Fruit fly (Drosophila melanogaster) whole organism, wandering third instar larva: ENCODE measurements around the gene Nle.

Source experiments
- Hr83 ChIP-seq: fragments of 200-300 bp; sonication (Bioruptor generic); optimal IDR thresholded peaks from 2 replicates; lab custom pipeline; 2016; ENCODE audit warnings: missing biosample characterization, mild to moderate bottlenecking, missing genetic modification characterization, moderate library complexity; ENCODE audit not compliant: poor library complexity, severe bottlenecking
- OdsH ChIP-seq: fragments of 200-800 bp; sonication (Bioruptor generic); optimal IDR thresholded peaks from 2 replicates; lab custom pipeline; 2016; ENCODE audit warnings: missing biosample characterization, mild to moderate bottlenecking, missing genetic modification characterization
- br ChIP-seq: fragments of 200-800 bp; sonication (Bioruptor generic); optimal IDR thresholded peaks from 2 replicates; lab custom pipeline; 2016; ENCODE audit warnings: missing biosample characterization, missing genetic modification characterization
- brk ChIP-seq: fragments of 200-800 bp; sonication (Bioruptor generic); optimal IDR thresholded peaks from 2 replicates; lab custom pipeline; 2016; ENCODE audit warnings: missing biosample characterization, mild to moderate bottlenecking, missing genetic modification characterization
- ey ChIP-seq: fragments of 200-800 bp; sonication (Bioruptor generic); optimal IDR thresholded peaks from 2 replicates; lab custom pipeline; 2016; ENCODE audit warnings: missing biosample characterization, missing genetic modification characterization
- fru ChIP-seq: fragments of 200-800 bp; sonication (Bioruptor generic); optimal IDR thresholded peaks from 3 replicates; lab custom pipeline; 2016; ENCODE audit warnings: missing biosample characterization, mild to moderate bottlenecking, missing genetic modification characterization
- h ChIP-seq: fragments of 200-800 bp; sonication (Bioruptor generic); optimal IDR thresholded peaks from 3 replicates; lab custom pipeline; 2016; ENCODE audit warnings: missing biosample characterization, mild to moderate bottlenecking, missing genetic modification characterization
- jim ChIP-seq: fragments of 175-275, 200-325 bp; sonication (Bioruptor generic); optimal IDR thresholded peaks from 2 replicates; lab custom pipeline; 2016; ENCODE audit warnings: missing biosample characterization, mild to moderate bottlenecking, missing genetic modification characterization
- psq ChIP-seq: fragments of 200-800 bp; sonication (Bioruptor generic); optimal IDR thresholded peaks from 3 replicates; lab custom pipeline; 2017; ENCODE audit warnings: missing biosample characterization, mild to moderate bottlenecking, missing genetic modification characterization, moderate library complexity
- rgr ChIP-seq: fragments of 200-800 bp; sonication (Bioruptor generic); optimal IDR thresholded peaks from 3 replicates; lab custom pipeline; 2016; ENCODE audit warnings: missing biosample characterization, mild to moderate bottlenecking, missing genetic modification characterization

DNA sequence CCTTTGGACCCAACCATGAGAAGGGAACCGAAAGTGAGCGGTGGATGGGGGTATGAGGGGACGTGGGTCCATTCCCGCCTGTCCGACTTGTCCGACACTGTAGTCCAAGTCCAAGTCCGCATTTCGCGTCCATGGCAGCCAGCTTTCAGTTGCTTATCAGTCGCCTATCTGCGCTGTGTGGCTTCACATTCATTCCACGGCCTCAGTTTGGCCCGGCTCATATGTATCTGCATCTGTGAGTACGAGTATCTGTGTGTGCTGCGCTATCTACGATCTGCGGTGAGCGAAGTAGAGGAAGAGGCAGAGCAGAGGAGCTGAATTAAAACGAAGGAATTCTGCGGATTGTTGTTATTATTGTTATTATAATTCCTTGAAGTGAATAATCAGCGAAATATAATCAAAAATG, 43.4 kb downstream of the Nle start:
- TF ChIP-seq h (GFP tag; lab: Kevin White, UChicago) (no peak), rgr (GFP tag; lab: Kevin White, UChicago) (no peak), Hr83 (GFP tag; lab: Kevin White, UChicago) (no peak), brk (no peak), OdsH (GFP tag; lab: Kevin White, UChicago) (no peak), psq (peak; percentile 58), fru (GFP tag; lab: Kevin White, UChicago) (no peak), br (GFP tag; lab: Kevin White, UChicago) (no peak), jim (no peak), ey (no peak)
